Worm (Caenorhabditis elegans): ENCODE results near the gene spc-1.
A peak's percentile ranks its signal among the peaks of the same experiment; 100 is the strongest.

spc-1 gene

DNA sequence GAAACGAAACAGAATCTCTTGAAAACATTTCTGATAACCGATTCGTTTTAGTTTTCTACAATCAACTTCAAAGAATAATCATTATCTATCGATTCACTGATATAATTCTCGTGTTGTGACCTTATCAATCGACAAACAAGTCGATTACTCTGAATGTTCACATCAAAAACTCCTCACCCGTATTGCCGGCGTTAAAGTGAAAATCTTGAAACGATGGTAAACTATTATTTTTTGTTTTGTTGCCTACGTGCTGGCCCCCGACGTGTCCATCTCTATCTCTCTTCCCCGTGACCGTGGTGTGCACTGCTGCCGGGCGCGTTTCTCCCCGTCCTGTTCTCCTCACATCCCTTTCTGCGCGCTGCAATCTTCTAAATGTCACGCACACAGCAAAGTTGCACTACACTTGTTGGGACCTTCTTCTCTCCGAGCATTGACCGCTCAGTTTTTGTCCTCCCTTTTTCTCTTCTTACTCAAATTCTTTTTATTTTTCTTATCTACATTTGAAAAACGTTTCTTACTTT is 36.9 kb downstream of the spc-1 start (continued):
- TF ChIP-seq lag-1 (GFP tag; IDR thresholded peaks at IDR 0.05) (no peak), F39B2.1 (GFP tag; IDR thresholded peaks at IDR 0.05) (no peak), let-607 (tag; optimal IDR thresholded peaks at IDR 0.05) (peak in 1 of 2 experiments; percentile 2), akir-1 (GFP tag; optimal IDR thresholded peaks at IDR 0.05) (no peak), lin-40 (tag; optimal IDR thresholded peaks at IDR 0.05) (peak; percentile 32), K12H6.12 (tag; optimal IDR thresholded peaks at IDR 0.05) (peak; percentile 11)

ce11 chrX:3089423-3089822 is 37.5 kb downstream of the spc-1 start, which contains the start of gene pccb-1:
Gene pccb-1 (plus strand): TSS chrX:3089549.
- TF ChIP-seq efl-1 (GFP tag; optimal IDR thresholded peaks at IDR 0.05) (peak; percentile 31), fkh-3 (tag; optimal IDR thresholded peaks at IDR 0.05) (no peak), pbrm-1 (GFP tag; IDR thresholded peaks at IDR 0.05) (no peak)

- no peak for TF ChIP-seq sdz-38 (tag; optimal IDR thresholded peaks at IDR 0.05)
- TF ChIP-seq cebp-1 (GFP tag; IDR thresholded peaks at IDR 0.05), result peak; percentile 69; the same call in 1 of the 2 replicates
- peak; percentile 91 for TF ChIP-seq cebp-1 (tag; optimal IDR thresholded peaks at IDR 0.05)
Measured at ce11 chrX:3087647-3088046, 39.2 kb downstream of the spc-1 start.

DNA sequence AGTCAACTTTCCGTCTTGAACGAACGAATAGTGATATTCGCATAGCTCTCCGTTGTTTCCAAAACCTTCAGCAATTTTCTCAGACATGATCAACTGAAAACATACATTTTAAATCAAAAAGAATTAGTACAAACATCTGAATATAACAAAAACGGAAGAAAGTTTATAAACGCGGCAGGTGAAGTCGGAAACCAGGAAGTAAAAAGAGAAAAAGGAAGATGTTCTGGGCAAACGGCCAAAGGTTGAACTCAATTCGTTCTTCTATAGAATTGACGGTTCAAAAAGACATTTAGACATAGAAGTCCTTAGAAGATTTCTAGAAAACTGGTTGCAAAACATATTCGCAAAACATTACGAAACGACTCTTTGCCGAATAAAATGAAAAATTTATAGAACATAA is 39.6 kb downstream of the spc-1 start, which contains the start of gene F52E4.5:
Gene F52E4.5 (minus strand): TSS at position 101 of the 400 bp plus-strand sequence.
- TF ChIP-seq ztf-22 (GFP tag; optimal IDR thresholded peaks at IDR 0.05), result no peak
- no peak for TF ChIP-seq chd-7 (tag; optimal IDR thresholded peaks at IDR 0.05)
- no peak for TF ChIP-seq repo-1 (tag; optimal IDR thresholded peaks at IDR 0.05)
- no peak for TF ChIP-seq let-607 (tag; optimal IDR thresholded peaks at IDR 0.05)
- TF ChIP-seq attf-3 (GFP tag; conservative IDR thresholded peaks at IDR 0.05), result no peak
- no peak for TF ChIP-seq aptf-2 (GFP tag; conservative IDR thresholded peaks at IDR 0.05)
- TF ChIP-seq aptf-3 (GFP tag; IDR thresholded peaks at IDR 0.05), result no peak
- no peak for TF ChIP-seq nhr-90 (tag; optimal IDR thresholded peaks at IDR 0.05)
- no peak for TF ChIP-seq B0035.1 (tag; optimal IDR thresholded peaks at IDR 0.05)
- TF ChIP-seq tlf-1 (GFP tag; optimal IDR thresholded peaks at IDR 0.05), result no peak
- no peak for TF ChIP-seq rpc-1 (optimal IDR thresholded peaks at IDR 0.05)
- TF ChIP-seq rpc-1 (tag; optimal IDR thresholded peaks at IDR 0.05), result no peak
- no peak for TF ChIP-seq hlh-12 (tag; optimal IDR thresholded peaks at IDR 0.05)
- TF ChIP-seq tbp1 (GFP tag; optimal IDR thresholded peaks at IDR 0.05), result no peak
- TF ChIP-seq egl-44 (GFP tag; IDR thresholded peaks at IDR 0.05), result no peak
- no peak for TF ChIP-seq nhr-80 (tag; optimal IDR thresholded peaks at IDR 0.05)
- TF ChIP-seq unc-62 (GFP tag; optimal IDR thresholded peaks at IDR 0.05), result no peak

DNA sequence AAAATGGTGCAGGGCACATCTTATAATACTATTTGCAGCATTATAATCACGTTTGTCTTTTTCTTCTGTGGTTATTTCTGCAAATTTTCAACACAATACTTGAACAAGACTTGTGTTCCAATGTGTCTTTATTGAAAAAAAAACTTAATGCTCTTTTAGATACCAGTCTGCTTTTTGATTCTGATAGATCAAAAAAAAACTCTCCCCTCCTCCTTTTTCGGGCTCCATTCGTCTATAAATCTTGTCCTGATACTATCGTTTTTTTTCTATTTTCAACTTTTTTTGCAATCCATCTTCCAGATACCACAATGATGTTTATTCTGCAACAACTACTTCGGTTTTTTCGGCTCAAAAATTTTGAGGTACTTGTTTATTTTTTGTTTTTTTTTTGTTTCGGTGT is 46.1 kb downstream of the spc-1 start, which contains the start of gene twk-16:
Gene twk-16 (plus strand): TSS at position 301 of the 400 bp plus-strand sequence.
- no peak for TF ChIP-seq dpff-1 (tag; optimal IDR thresholded peaks at IDR 0.05)
- no peak for TF ChIP-seq nfya-2 (GFP tag; IDR thresholded peaks at IDR 0.05)
- TF ChIP-seq hrde-1 (tag; optimal IDR thresholded peaks at IDR 0.05; ENCODE audit: borderline replicate concordance), result no peak
- TF ChIP-seq F57A8.1 (GFP tag; optimal IDR thresholded peaks at IDR 0.05), result no peak
- no peak for TF ChIP-seq ztf-6 (GFP tag; IDR thresholded peaks at IDR 0.05)
- no peak for TF ChIP-seq unc-62 (GFP tag; optimal IDR thresholded peaks at IDR 0.05)
- no peak for TF ChIP-seq ceh-79 (tag; optimal IDR thresholded peaks at IDR 0.05)
- no peak for TF ChIP-seq ztf-3 (GFP tag; optimal IDR thresholded peaks at IDR 0.05)
- no peak for TF ChIP-seq sptf-2 (GFP tag; optimal IDR thresholded peaks at IDR 0.05)
- TF ChIP-seq lin-35 (GFP tag; optimal IDR thresholded peaks at IDR 0.05), result no peak
- no peak for TF ChIP-seq nhr-120 (GFP tag; IDR thresholded peaks at IDR 0.05)
- no peak for TF ChIP-seq ceh-27 (GFP tag; optimal IDR thresholded peaks at IDR 0.05)
- no peak for TF ChIP-seq repo-1 (tag; optimal IDR thresholded peaks at IDR 0.05)
- TF ChIP-seq egrh-3 (GFP tag; IDR thresholded peaks at IDR 0.05), result no peak
- TF ChIP-seq F55B11.4 (tag; optimal IDR thresholded peaks at IDR 0.05; ENCODE audit: borderline replicate concordance, insufficient read depth), result no peak
- no peak for TF ChIP-seq nhr-27 (tag; optimal IDR thresholded peaks at IDR 0.05)
- TF ChIP-seq ceh-58 (GFP tag; IDR thresholded peaks at IDR 0.05), result no peak
- no peak for TF ChIP-seq T07F8.4 (tag; optimal IDR thresholded peaks at IDR 0.05)

Measured in whole organism, young adult.